Fruit fly (Drosophila melanogaster) whole organism, embryonic: Measurements from ENCODE around the gene CG3919.
A peak's percentile ranks its signal among the peaks of the same experiment; 100 is the strongest.

Experiments
- Asciz ChIP-seq: fragments of 200-800 bp; sonication (Bioruptor generic); optimal IDR thresholded peaks from 2 replicates; lab custom pipeline; 2017; ENCODE audit warnings: missing biosample characterization, mild to moderate bottlenecking, missing genetic modification characterization, missing genetic modification reagents
- Bdp1 ChIP-seq: fragments of 200-800 bp; sonication (Bioruptor generic); optimal IDR thresholded peaks from 3 replicates; lab custom pipeline; 2016; ENCODE audit warnings: missing biosample characterization, missing genetic modification characterization
- CG10209 ChIP-seq: fragments of 200-800 bp; sonication (Bioruptor generic); optimal IDR thresholded peaks from 3 replicates; lab custom pipeline; 2017; ENCODE audit warnings: missing biosample characterization, mild to moderate bottlenecking, missing genetic modification characterization, missing genetic modification reagents
- CG10959 ChIP-seq: fragments of 200-800 bp; sonication (Bioruptor generic); IDR thresholded peaks from 2 replicates; pipeline ENCODE4 v1.3.6; 2022; ENCODE audit warnings: missing biosample characterization, missing genetic modification characterization
- CG12155 ChIP-seq: fragments of 200-800 bp; sonication (Bioruptor generic); optimal IDR thresholded peaks from 3 replicates; lab custom pipeline; 2016; ENCODE audit warnings: missing biosample characterization, missing genetic modification characterization
- CG12942 ChIP-seq: fragments of 200-800 bp; sonication (Bioruptor generic); optimal IDR thresholded peaks from 3 replicates; lab custom pipeline; 2016; ENCODE audit warnings: missing biosample characterization, missing genetic modification characterization
- CG13123 ChIP-seq: fragments of 200-800 bp; sonication (Bioruptor generic); optimal IDR thresholded peaks from 2 replicates; lab custom pipeline; 2016; ENCODE audit warnings: missing biosample characterization, missing genetic modification characterization
- CG13775 ChIP-seq: fragments of 200-800 bp; sonication (Bioruptor generic); optimal IDR thresholded peaks from 3 replicates; lab custom pipeline; 2017; ENCODE audit warnings: missing biosample characterization, mild to moderate bottlenecking, missing genetic modification characterization
- CG16863 ChIP-seq: fragments of 200-800 bp; sonication (Bioruptor generic); optimal IDR thresholded peaks from 3 replicates; lab custom pipeline; 2016; ENCODE audit warnings: missing biosample characterization, missing genetic modification characterization
- CG17829 ChIP-seq: fragments of 200-800 bp; optimal IDR thresholded peaks from 2 replicates; lab custom pipeline; 2019; ENCODE audit warnings: missing biosample characterization, mild to moderate bottlenecking, missing genetic modification characterization, moderate library complexity
- CG18619 ChIP-seq: fragments of 200-800 bp; sonication (Bioruptor generic); optimal IDR thresholded peaks from 3 replicates; lab custom pipeline; 2017; ENCODE audit warnings: missing biosample characterization, mild to moderate bottlenecking, missing genetic modification characterization
- CG2120 ChIP-seq: fragments of 200-800 bp; sonication (Bioruptor generic); optimal IDR thresholded peaks from 3 replicates; lab custom pipeline; 2016; ENCODE audit warnings: missing biosample characterization, missing genetic modification characterization
- CG2889 ChIP-seq: fragments of 200-800 bp; sonication (Bioruptor generic); IDR thresholded peaks from 3 replicates; pipeline ENCODE4 v1.3.6; 2022; ENCODE audit warnings: missing biosample characterization, missing genetic modification characterization
- CG34422 ChIP-seq: fragments of 200-800 bp; sonication (Bioruptor generic); IDR thresholded peaks from 3 replicates; pipeline ENCODE4 v1.3.6; 2022; ENCODE audit warnings: missing biosample characterization, missing genetic modification characterization
- CG3847 ChIP-seq: fragments of 200-800 bp; sonication (Bioruptor generic); IDR thresholded peaks from 2 replicates; pipeline ENCODE4 v1.3.6; 2022; ENCODE audit warnings: missing biosample characterization, missing genetic modification characterization
- CG3995 ChIP-seq: fragments of 200-800 bp; sonication (Bioruptor generic); optimal IDR thresholded peaks from 3 replicates; lab custom pipeline; 2016; ENCODE audit warnings: missing biosample characterization, missing genetic modification characterization
- CG4404 ChIP-seq: fragments of 200-800 bp; sonication (Bioruptor generic); IDR thresholded peaks from 2 replicates; pipeline ENCODE4 v1.3.6; 2022; ENCODE audit warnings: missing biosample characterization, missing genetic modification characterization
- CG4820 ChIP-seq: fragments of 200-800 bp; sonication (Bioruptor generic); optimal IDR thresholded peaks from 3 replicates; lab custom pipeline; 2016; ENCODE audit warnings: missing biosample characterization, missing genetic modification characterization
- CG4854 ChIP-seq: fragments of 200-800 bp; sonication (Bioruptor generic); optimal IDR thresholded peaks from 2 replicates; lab custom pipeline; 2016; ENCODE audit warnings: missing biosample characterization, missing genetic modification characterization, inconsistent platforms
- CG6654 ChIP-seq: fragments of 200-800 bp; sonication (Bioruptor generic); optimal IDR thresholded peaks from 2 replicates; lab custom pipeline; 2017; ENCODE audit warnings: missing biosample characterization, mild to moderate bottlenecking, missing genetic modification characterization
- Camta ChIP-seq: fragments of 200-800 bp; sonication (Bioruptor generic); optimal IDR thresholded peaks from 2 replicates; lab custom pipeline; 2016; ENCODE audit warnings: missing biosample characterization, missing genetic modification characterization
- Drgx ChIP-seq: fragments of 200-800 bp; sonication (Bioruptor generic); IDR thresholded peaks from 2 replicates; pipeline ENCODE4 v1.3.6; 2022; ENCODE audit warnings: missing biosample characterization, missing genetic modification characterization
- Elba2 ChIP-seq: fragments of 200-800 bp; sonication (Bioruptor generic); optimal IDR thresholded peaks from 3 replicates; lab custom pipeline; 2016; ENCODE audit warnings: missing biosample characterization, missing genetic modification characterization
- GATAe ChIP-seq: fragments of 200-800 bp; sonication (Bioruptor generic); conservative IDR thresholded peaks from 2 replicates; pipeline ENCODE4 v1.3.6; 2022; ENCODE audit warnings: missing biosample characterization, missing genetic modification characterization
- HLH3B ChIP-seq: fragments of 200-800 bp; sonication (Bioruptor generic); IDR thresholded peaks from 2 replicates; pipeline ENCODE4 v1.3.6; 2022; ENCODE audit warnings: missing biosample characterization, missing genetic modification characterization
- Hey ChIP-seq: fragments of 200-800 bp; sonication (Bioruptor generic); optimal IDR thresholded peaks from 3 replicates; lab custom pipeline; 2018; ENCODE audit warnings: missing biosample characterization, mild to moderate bottlenecking, missing genetic modification characterization
- Hmx ChIP-seq: fragments of 200-800 bp; sonication (Bioruptor generic); optimal IDR thresholded peaks from 2 replicates; lab custom pipeline; 2016; ENCODE audit warnings: missing biosample characterization, missing genetic modification characterization
- Mrtf ChIP-seq: fragments of 200-800 bp; sonication (Bioruptor generic); IDR thresholded peaks from 3 replicates; pipeline ENCODE4 v1.3.6; 2022; ENCODE audit warnings: missing biosample characterization, missing genetic modification characterization
- Nf-YB ChIP-seq: fragments of 200-800 bp; sonication (Bioruptor generic); optimal IDR thresholded peaks from 3 replicates; lab custom pipeline; 2019; ENCODE audit warnings: missing biosample characterization, mild to moderate bottlenecking, missing genetic modification characterization, moderate library complexity
- PHDP ChIP-seq: fragments of 200-800 bp; sonication (Bioruptor generic); optimal IDR thresholded peaks from 3 replicates; lab custom pipeline; 2018; ENCODE audit warnings: missing biosample characterization, mild to moderate bottlenecking, missing genetic modification characterization, moderate library complexity
- Sox102F ChIP-seq: fragments of 200-800 bp; sonication (Bioruptor generic); optimal IDR thresholded peaks from 2 replicates; lab custom pipeline; 2018; ENCODE audit warnings: missing biosample characterization, mild to moderate bottlenecking, missing genetic modification characterization, moderate library complexity
- al ChIP-seq: fragments of 200-800 bp; sonication (Bioruptor generic); IDR thresholded peaks from 2 replicates; pipeline ENCODE4 v1.3.6; 2022; ENCODE audit warnings: missing biosample characterization, missing genetic modification characterization
- ara ChIP-seq: fragments of 200-800 bp; sonication (Bioruptor generic); IDR thresholded peaks from 2 replicates; pipeline ENCODE4 v1.3.6; 2022; ENCODE audit warnings: missing biosample characterization, missing genetic modification characterization
- ato ChIP-seq: fragments of 200-800 bp; sonication (Bioruptor generic); IDR thresholded peaks from 2 replicates; pipeline ENCODE4 v1.3.6; 2022; ENCODE audit warnings: missing biosample characterization, missing genetic modification characterization; ENCODE audit not compliant: partially characterized antibody
- bcd ChIP-seq: fragments of 200-800 bp; sonication (Bioruptor generic); optimal IDR thresholded peaks from 2 replicates; lab custom pipeline; 2017; ENCODE audit warnings: missing biosample characterization, mild to moderate bottlenecking, missing genetic modification characterization
- bigmax ChIP-seq: fragments of 200-800 bp; sonication (Bioruptor generic); optimal IDR thresholded peaks from 2 replicates; lab custom pipeline; 2018; ENCODE audit warnings: missing biosample characterization, mild to moderate bottlenecking, missing genetic modification characterization
- caup ChIP-seq: fragments of 200-800 bp; sonication (Bioruptor generic); optimal IDR thresholded peaks from 3 replicates; lab custom pipeline; 2017; ENCODE audit warnings: missing biosample characterization, mild to moderate bottlenecking, missing genetic modification characterization, moderate library complexity; ENCODE audit not compliant: severe bottlenecking
- corto ChIP-seq: fragments of 200-800 bp; sonication (Bioruptor generic); optimal IDR thresholded peaks from 2 replicates; lab custom pipeline; 2016; ENCODE audit warnings: missing biosample characterization, mild to moderate bottlenecking, missing genetic modification characterization, moderate library complexity
- croc ChIP-seq: fragments of 200-800 bp; sonication (Bioruptor generic); conservative IDR thresholded peaks from 3 replicates; pipeline ENCODE4 v1.3.6; 2022; ENCODE audit warnings: missing biosample characterization, missing genetic modification characterization
- da ChIP-seq: fragments of 200-800 bp; sonication (Bioruptor generic); optimal IDR thresholded peaks from 2 replicates; lab custom pipeline; 2016; ENCODE audit warnings: missing biosample characterization, missing genetic modification characterization
- dmrt99B ChIP-seq: fragments of 200-800 bp; sonication (Bioruptor generic); optimal IDR thresholded peaks from 2 replicates; lab custom pipeline; 2018; ENCODE audit warnings: missing biosample characterization, mild to moderate bottlenecking, missing genetic modification characterization, moderate library complexity
- org-1 ChIP-seq: fragments of 200-800 bp; sonication (Bioruptor generic); optimal IDR thresholded peaks from 2 replicates; lab custom pipeline; 2017; ENCODE audit warnings: missing biosample characterization, missing genetic modification characterization
- pb ChIP-seq: fragments of 200-800 bp; sonication (Bioruptor generic); optimal IDR thresholded peaks from 3 replicates; lab custom pipeline; 2016; ENCODE audit warnings: missing biosample characterization, missing genetic modification characterization
- ranshi ChIP-seq: fragments of 200-800 bp; sonication (Bioruptor generic); IDR thresholded peaks from 2 replicates; pipeline ENCODE4 v1.3.6; 2022; ENCODE audit warnings: missing biosample characterization, missing genetic modification characterization
- row ChIP-seq: fragments of 200-800 bp; sonication (Bioruptor generic); IDR thresholded peaks from 3 replicates; pipeline ENCODE4 v1.3.6; 2022; ENCODE audit warnings: missing biosample characterization, missing genetic modification characterization
- sens-2 ChIP-seq: fragments of 200-800 bp; sonication (Bioruptor generic); IDR thresholded peaks from 2 replicates; pipeline ENCODE4 v1.3.6; 2022; ENCODE audit warnings: missing biosample characterization, missing genetic modification characterization
- sima ChIP-seq: fragments of 200-800 bp; sonication (Bioruptor generic); optimal IDR thresholded peaks from 2 replicates; lab custom pipeline; 2016; ENCODE audit warnings: missing biosample characterization, missing genetic modification characterization
- slp2 ChIP-seq: fragments of 200-800 bp; sonication (Bioruptor generic); optimal IDR thresholded peaks from 2 replicates; lab custom pipeline; 2016; ENCODE audit warnings: missing biosample characterization, missing genetic modification characterization
- twi ChIP-seq: fragments of 200-800 bp; optimal IDR thresholded peaks from 2 replicates; lab custom pipeline; 2019; ENCODE audit warnings: missing biosample characterization, mild to moderate bottlenecking, missing genetic modification characterization, moderate library complexity
- vfl ChIP-seq: fragments of 200-800 bp; sonication (Bioruptor generic); optimal IDR thresholded peaks from 2 replicates; lab custom pipeline; 2016; ENCODE audit warnings: missing biosample characterization, missing genetic modification characterization
- zfh1 ChIP-seq: fragments of 200-800 bp; sonication (Bioruptor generic); IDR thresholded peaks from 3 replicates; pipeline ENCODE4 v1.3.6; 2022; ENCODE audit warnings: missing biosample characterization, missing genetic modification characterization

Gene CG3919

DNA sequence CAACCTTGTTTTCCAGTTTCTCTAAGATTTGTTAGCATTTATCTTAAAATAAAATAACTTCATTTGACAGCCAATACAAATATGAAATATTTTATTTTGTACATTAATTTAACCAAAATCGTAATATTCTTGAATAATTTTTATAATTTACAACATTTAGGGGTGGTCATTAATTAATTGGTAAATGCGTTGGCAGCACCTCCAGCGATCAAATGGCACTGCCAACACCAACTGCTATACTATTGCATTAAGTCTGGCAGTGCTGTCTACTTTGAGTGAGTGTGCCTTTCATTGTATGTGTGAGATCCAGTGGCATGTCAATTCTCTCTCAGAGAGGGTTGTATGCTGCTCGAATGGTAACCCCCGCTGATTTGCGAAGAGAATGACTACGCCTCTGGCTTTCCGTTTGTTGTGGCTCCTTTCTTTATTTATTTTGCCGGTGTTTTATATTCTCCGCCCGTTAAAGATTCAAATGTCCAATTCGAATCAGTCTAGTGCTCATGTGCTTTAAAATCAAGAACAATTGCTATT is at the start of gene CG3919 (continued):
- TF ChIP-seq dmrt99B (tag; lab: Kevin White, UChicago) (peak; percentile 61), CG10959 (GFP tag; lab: Robert Waterston, UW) (peak; percentile 60; the same call in 1 of the 2 replicates), ara (peak; percentile 57), Asciz (GFP tag; lab: Kevin White, UChicago) (peak; percentile 42), al (GFP tag; lab: Robert Waterston, UW) (peak; percentile 14; the same call in 1 of the 2 replicates), Camta (GFP tag; lab: Kevin White, UChicago) (peak; percentile 10), CG12155 (GFP tag; lab: Kevin White, UChicago) (peak; percentile 48), CG2120 (GFP tag; lab: Kevin White, UChicago) (peak; percentile 72), caup (GFP tag; lab: Kevin White, UChicago) (peak; percentile 19), CG34422 (peak; percentile 61; the same call in 2 of the 3 replicates), HLH3B (GFP tag; lab: Robert Waterston, UW) (peak; percentile 51), ato (GFP tag; lab: Robert Waterston, UW) (0 out of 2 replicates have a peak, but pooled peaks have one; percentile 10), bigmax (no peak), CG10209 (GFP tag; lab: Kevin White, UChicago) (peak; percentile 61), Bdp1 (peak; percentile 3), bcd (GFP tag; lab: Kevin White, UChicago) (peak; percentile 70), slp2 (GFP tag; lab: Kevin White, UChicago) (peak; percentile 60), croc (peak; percentile 42; the same call in 1 of the 3 replicates), corto (GFP tag; lab: Kevin White, UChicago) (no peak), row (GFP tag; lab: Robert Waterston, UW) (peak; percentile 89), CG18619 (GFP tag; lab: Kevin White, UChicago) (peak; percentile 66), CG3995 (no peak), pb (GFP tag; lab: Kevin White, UChicago) (peak; percentile 79), Elba2 (GFP tag; lab: Kevin White, UChicago) (peak; percentile 23), Drgx (GFP tag; lab: Robert Waterston, UW) (peak; percentile 73), PHDP (tag; lab: Kevin White, UChicago) (peak; percentile 56), Mrtf (GFP tag; lab: Robert Waterston, UW) (peak; percentile 53; the same call in 1 of the 3 replicates), CG4854 (GFP tag; lab: Kevin White, UChicago) (no peak), CG17829 (tag; lab: Kevin White, UChicago) (peak; percentile 61), da (no peak), Hey (tag; lab: Kevin White, UChicago) (no peak), org-1 (GFP tag; lab: Kevin White, UChicago) (no peak), CG16863 (GFP tag; lab: Kevin White, UChicago) (peak; percentile 50), CG2889 (GFP tag; lab: Robert Waterston, UW) (no peak), GATAe (GFP tag; lab: Robert Waterston, UW) (no peak), Hmx (no peak), sima (GFP tag; lab: Kevin White, UChicago) (no peak), CG4820 (GFP tag; lab: Kevin White, UChicago) (peak; percentile 49), ranshi (GFP tag; lab: Robert Waterston, UW) (peak; percentile 27; the same call in 1 of the 2 replicates), vfl (GFP tag; lab: Kevin White, UChicago) (peak; percentile 4), CG6654 (GFP tag; lab: Kevin White, UChicago) (peak; percentile 49), sens-2 (GFP tag; lab: Robert Waterston, UW) (0 out of 2 replicates have a peak, but pooled peaks have one; percentile 24), CG4404 (GFP tag; lab: Robert Waterston, UW) (peak; percentile 30; the same call in 1 of the 2 replicates), Sox102F (GFP tag; lab: Kevin White, UChicago) (peak; percentile 70), twi (peak; percentile 34), CG13123 (GFP tag; lab: Kevin White, UChicago) (no peak), zfh1 (GFP tag; lab: Robert Waterston, UW) (peak; percentile 70; the same call in 2 of the 3 replicates), CG3847 (GFP tag; lab: Robert Waterston, UW) (peak; percentile 54; the same call in 1 of the 2 replicates), CG12942 (peak; percentile 34), CG13775 (GFP tag; lab: Kevin White, UChicago) (peak; percentile 80), Nf-YB (GFP tag; lab: Kevin White, UChicago) (no peak)
